Fruit fly (Drosophila melanogaster) whole organism, embryonic: ENCODE results near the gene mRRF2.

Experiments
- CG10543 ChIP-seq: fragments of 200-800 bp; sonication (Bioruptor generic); optimal IDR thresholded peaks from 3 replicates; lab custom pipeline; 2017; ENCODE audit warnings: missing biosample characterization, mild to moderate bottlenecking, missing genetic modification characterization, moderate library complexity
- CG15011 ChIP-seq: fragments of 200-800 bp; sonication (Bioruptor generic); optimal IDR thresholded peaks from 3 replicates; lab custom pipeline; 2018; ENCODE audit warnings: missing biosample characterization, mild to moderate bottlenecking, missing genetic modification characterization
- CG5953 ChIP-seq: fragments of 200-800 bp; sonication (Bioruptor generic); IDR thresholded peaks from 2 replicates; pipeline ENCODE4 v1.3.6; 2022; ENCODE audit warnings: missing biosample characterization, missing genetic modification characterization
- CG7839 ChIP-seq: fragments of 200-800 bp; sonication (Bioruptor generic); optimal IDR thresholded peaks from 3 replicates; lab custom pipeline; 2018; ENCODE audit warnings: missing biosample characterization, mild to moderate bottlenecking, missing genetic modification characterization, moderate library complexity
- CG8765 ChIP-seq: fragments of 200-800 bp; sonication (Bioruptor generic); IDR thresholded peaks from 2 replicates; pipeline ENCODE4 v1.3.6; 2022; ENCODE audit warnings: missing biosample characterization, missing genetic modification characterization
- danr ChIP-seq: fragments of 200-800 bp; sonication (Bioruptor generic); IDR thresholded peaks from 2 replicates; pipeline ENCODE4 v1.3.6; 2022; ENCODE audit warnings: missing biosample characterization, missing genetic modification characterization
- kni ChIP-seq: fragments of 200-800 bp; sonication (Bioruptor generic); optimal IDR thresholded peaks from 3 replicates; lab custom pipeline; 2017; ENCODE audit warnings: mild to moderate bottlenecking, missing biosample characterization, missing genetic modification reagents, missing genetic modification characterization
- pb ChIP-seq: fragments of 200-800 bp; sonication (Bioruptor generic); optimal IDR thresholded peaks from 3 replicates; lab custom pipeline; 2016; ENCODE audit warnings: missing biosample characterization, missing genetic modification characterization

dm6 chr3R:22569888-22570287 lies 43.6 kb upstream of the mRRF2 start, which contains the start of gene CG33110:
- TF ChIP-seq CG7839: no peak
- no peak for TF ChIP-seq CG8765 (GFP tag; lab: Robert Waterston, UW)
- TF ChIP-seq CG5953 (GFP tag; lab: Robert Waterston, UW): no peak
- TF ChIP-seq pb: no peak
- TF ChIP-seq CG15011 (GFP tag; lab: Kevin White, UChicago): no peak
- TF ChIP-seq kni: no peak
- no peak for TF ChIP-seq danr (GFP tag; lab: Robert Waterston, UW)
- no peak for TF ChIP-seq CG10543 (GFP tag; lab: Kevin White, UChicago)
